Worm (Caenorhabditis elegans): ENCODE measurements around the gene marc-1.

- TF ChIP-seq blmp-1 (tag; optimal IDR thresholded peaks at IDR 0.05; ENCODE audit: insufficient read depth) (no peak), zag-1 (tag; optimal IDR thresholded peaks at IDR 0.05) (no peak), skn-1 (tag; optimal IDR thresholded peaks at IDR 0.05) (no peak), unc-62 (GFP tag; optimal IDR thresholded peaks at IDR 0.05) (no peak)
These were observed 36.0 kb upstream of the marc-1 start for ce11 chrV:9703549-9703948.
